Worm (Caenorhabditis elegans): ENCODE data around the gene zag-1.

The zag-1 gene

ce11 chrIV:3881119-3881518 lies 25.5 kb downstream of the zag-1 start, which contains the start of the genes F37C4.8 and oac-23:
TSS of gene F37C4.8 (minus strand) at chrIV:3881219.
TSS of gene oac-23 (plus strand) at chrIV:3881441.
- TF ChIP-seq ekl-4 (GFP tag; IDR thresholded peaks at IDR 0.05), result no peak
- TF ChIP-seq bed-2 (GFP tag; IDR thresholded peaks at IDR 0.05), result no peak
- no peak for TF ChIP-seq athp-1 (tag; optimal IDR thresholded peaks at IDR 0.05)
- TF ChIP-seq efl-1 (GFP tag; optimal IDR thresholded peaks at IDR 0.05), result no peak
- TF ChIP-seq F57C9.4 (tag; optimal IDR thresholded peaks at IDR 0.05), result no peak
- TF ChIP-seq sptf-2 (GFP tag; optimal IDR thresholded peaks at IDR 0.05), result no peak
- TF ChIP-seq atf-7 (tag; optimal IDR thresholded peaks at IDR 0.05), result no peak
- no peak for TF ChIP-seq B0019.2 (GFP tag; conservative IDR thresholded peaks at IDR 0.05)
- TF ChIP-seq ama-1 (optimal IDR thresholded peaks at IDR 0.05), result no peak
- TF ChIP-seq ama-1 (GFP tag; optimal IDR thresholded peaks at IDR 0.05), result no peak
- no peak for TF ChIP-seq hmg-1.2 (GFP tag; IDR thresholded peaks at IDR 0.05)
- no peak for TF ChIP-seq Y53G8AR.9 (GFP tag; conservative IDR thresholded peaks at IDR 0.05)
- TF ChIP-seq ztf-22 (GFP tag; optimal IDR thresholded peaks at IDR 0.05), result no peak
- no peak for TF ChIP-seq Y95B8A.8 (GFP tag; IDR thresholded peaks at IDR 0.05)
- no peak for TF ChIP-seq hrde-1 (tag; optimal IDR thresholded peaks at IDR 0.05; ENCODE audit: borderline replicate concordance)
- TF ChIP-seq ccch-3 (GFP tag; optimal IDR thresholded peaks at IDR 0.05), result no peak

DNA sequence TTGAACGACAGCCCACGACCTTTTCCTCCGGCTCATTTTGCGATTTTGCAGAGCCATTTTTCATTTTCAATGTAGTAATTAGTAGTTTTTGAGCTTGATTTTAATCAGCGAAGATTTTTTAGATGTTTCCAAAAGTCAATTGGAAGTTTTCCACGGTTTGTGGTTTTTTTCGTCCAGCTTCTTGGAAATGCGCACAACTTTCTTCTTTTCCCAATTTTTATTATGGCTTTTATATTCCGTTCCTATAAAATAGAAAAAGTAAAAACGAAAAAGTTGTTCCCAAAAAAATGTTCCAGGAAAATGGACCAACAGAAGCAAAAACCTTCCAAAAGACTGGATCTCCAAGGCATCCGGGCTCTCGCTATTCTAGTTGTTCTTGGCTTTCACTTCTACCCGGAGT lies 29.7 kb downstream of the zag-1 start, which contains the start of gene oac-22:
Gene oac-22 (plus strand): TSS at position 301 of the 400 bp plus-strand sequence.
- TF ChIP-seq repo-1 (tag; optimal IDR thresholded peaks at IDR 0.05), result no peak
- no peak for TF ChIP-seq ceh-91 (GFP tag; IDR thresholded peaks at IDR 0.05)
- TF ChIP-seq mes-4 (tag; optimal IDR thresholded peaks at IDR 0.05), result no peak
- no peak for TF ChIP-seq hsf-1 (GFP tag; IDR thresholded peaks at IDR 0.05)
- TF ChIP-seq Y79H2A.3 (GFP tag; conservative IDR thresholded peaks at IDR 0.05), result no peak
- no peak for TF ChIP-seq fkh-3 (tag; optimal IDR thresholded peaks at IDR 0.05)
- no peak for TF ChIP-seq die-1 (tag; optimal IDR thresholded peaks at IDR 0.05)
- no peak for TF ChIP-seq F22D6.2 (tag; optimal IDR thresholded peaks at IDR 0.05)
- no peak for TF ChIP-seq zim-3 (tag; optimal IDR thresholded peaks at IDR 0.05)

- TF ChIP-seq bed-2 (GFP tag; IDR thresholded peaks at IDR 0.05) (no peak), let-526 (GFP tag; IDR thresholded peaks at IDR 0.05) (no peak), nhr-80 (tag; optimal IDR thresholded peaks at IDR 0.05) (no peak), ztf-28 (GFP tag; IDR thresholded peaks at IDR 0.05) (no peak), hmg-20 (GFP tag; IDR thresholded peaks at IDR 0.05) (no peak), F57C9.4 (tag; optimal IDR thresholded peaks at IDR 0.05) (no peak), die-1 (tag; optimal IDR thresholded peaks at IDR 0.05) (no peak), snpc-4 (GFP tag; optimal IDR thresholded peaks at IDR 0.05) (no peak), snpc-4 (tag; optimal IDR thresholded peaks at IDR 0.05) (no peak), ceh-91 (GFP tag; IDR thresholded peaks at IDR 0.05) (no peak), atf-7 (tag; optimal IDR thresholded peaks at IDR 0.05) (no peak), unc-62 (GFP tag; optimal IDR thresholded peaks at IDR 0.05) (no peak)
Measured at ce11 chrIV:3888963-3889362, 33.3 kb downstream of the zag-1 start, which contains the start of gene oac-21. TSS of gene oac-21 (plus strand) at chrIV:3889263.

- TF ChIP-seq F57C9.4 (tag; optimal IDR thresholded peaks at IDR 0.05) (no peak), efl-1 (GFP tag; optimal IDR thresholded peaks at IDR 0.05) (no peak), attf-6 (GFP tag; IDR thresholded peaks at IDR 0.05) (no peak), F22D6.2 (tag; optimal IDR thresholded peaks at IDR 0.05) (no peak), aptf-3 (GFP tag; IDR thresholded peaks at IDR 0.05) (no peak), mel-28 (tag; optimal IDR thresholded peaks at IDR 0.05; ENCODE audit: borderline replicate concordance) (no peak), ceh-79 (tag; optimal IDR thresholded peaks at IDR 0.05) (no peak), ztf-3 (GFP tag; optimal IDR thresholded peaks at IDR 0.05) (no peak), nhr-120 (GFP tag; IDR thresholded peaks at IDR 0.05) (no peak), unc-130 (GFP tag; optimal IDR thresholded peaks at IDR 0.05) (no peak), zfh-2 (GFP tag; conservative IDR thresholded peaks at IDR 0.05) (no peak), F49E8.2 (tag; optimal IDR thresholded peaks at IDR 0.05; ENCODE audit: insufficient read depth) (no peak), egl-44 (GFP tag; IDR thresholded peaks at IDR 0.05) (no peak), let-526 (GFP tag; IDR thresholded peaks at IDR 0.05) (no peak)
Measured at ce11 chrIV:3892027-3892426, 36.4 kb downstream of the zag-1 start, which contains the start of gene F56D6.9. TSS of gene F56D6.9 (plus strand) at chrIV:3892327.

Measured in whole organism, young adult.